Worm (Caenorhabditis elegans) whole organism, young adult: Measurements from ENCODE around the gene nhr-111.

ENCODE experiments used
- B0336.3 ChIP-seq: fragments of 200-800 bp; sonication (Bioruptor generic); IDR thresholded peaks from 2 replicates; pipeline ENCODE4 v1.3.6; 2022; ENCODE audit warnings: missing genetic modification characterization, missing compliant biosample characterization
- C06A6.2 ChIP-seq: fragments of 200-800 bp; sonication (Bioruptor generic); conservative IDR thresholded peaks from 2 replicates; pipeline ENCODE4 v1.3.6; 2022; ENCODE audit warnings: missing genetic modification characterization, missing compliant biosample characterization
- C17E4.6 ChIP-seq: fragments of 200-800 bp; sonication (Bioruptor generic); IDR thresholded peaks from 2 replicates; pipeline ENCODE4 v1.3.6; 2022; ENCODE audit warnings: missing genetic modification reagents, missing genetic modification characterization, missing compliant biosample characterization
- F23B12.7 ChIP-seq: sonication (generic microtip); optimal IDR thresholded peaks from 2 replicates; lab custom pipeline; 2017; ENCODE audit warnings: missing genetic modification characterization, mild to moderate bottlenecking, missing compliant biosample characterization, antibody characterized with exemption, moderate library complexity; ENCODE audit not compliant: insufficient read depth
- F33H1.4 ChIP-seq: fragments of 200-800 bp; sonication (Bioruptor generic); IDR thresholded peaks from 2 replicates; pipeline ENCODE4 v1.3.6; 2022; ENCODE audit warnings: missing genetic modification reagents, missing genetic modification characterization, missing compliant biosample characterization
- F57C9.4 ChIP-seq: sonication (generic microtip); optimal IDR thresholded peaks from 2 replicates; lab custom pipeline; 2017; ENCODE audit warnings: mild to moderate bottlenecking, missing genetic modification characterization, missing compliant biosample characterization
- T07F8.4 ChIP-seq: sonication (generic microtip); optimal IDR thresholded peaks from 2 replicates; lab custom pipeline; 2016; ENCODE audit warnings: mild to moderate bottlenecking, missing genetic modification characterization, moderate library complexity, missing compliant biosample characterization
- T26A5.8 ChIP-seq: sonication (generic microtip); optimal IDR thresholded peaks from 2 replicates; lab custom pipeline; 2016; ENCODE audit warnings: missing genetic modification characterization, missing compliant biosample characterization
- Y53F4B.3 ChIP-seq: fragments of 200-800 bp; sonication (Bioruptor generic); IDR thresholded peaks from 2 replicates; pipeline ENCODE4 v1.3.6; 2022; ENCODE audit warnings: missing genetic modification reagents, missing genetic modification characterization, missing compliant biosample characterization
- Y79H2A.3 ChIP-seq: fragments of 200-800 bp; sonication (Bioruptor generic); conservative IDR thresholded peaks from 2 replicates; pipeline ENCODE4 v1.3.6; 2022; ENCODE audit warnings: missing genetic modification reagents, missing genetic modification characterization, missing compliant biosample characterization
- ama-1 ChIP-seq, 3 experiments: fragments of 150-350 bp in 1 of 3; sonication (generic microtip) in 2 of 3; optimal IDR thresholded peaks; 2 replicates each; lab custom pipeline; 2014 to 2018; ENCODE audit warnings: missing biosample characterization in 2 of 3, missing genetic modification characterization in 2 of 3, missing genetic modification reagents in 2 of 3
- aptf-2 ChIP-seq: fragments of 200-800 bp; sonication (Bioruptor generic); conservative IDR thresholded peaks from 2 replicates; pipeline ENCODE4 v1.3.6; 2022; ENCODE audit warnings: missing genetic modification reagents, missing genetic modification characterization, missing compliant biosample characterization
- aptf-3 ChIP-seq: fragments of 200-800 bp; sonication (Bioruptor generic); IDR thresholded peaks from 2 replicates; pipeline ENCODE4 v1.3.6; 2022; ENCODE audit warnings: missing genetic modification characterization, missing compliant biosample characterization
- atf-7 ChIP-seq: sonication (generic microtip); optimal IDR thresholded peaks from 2 replicates; lab custom pipeline; 2017; ENCODE audit warnings: mild to moderate bottlenecking, missing genetic modification characterization, missing compliant biosample characterization
- attf-6 ChIP-seq: fragments of 200-800 bp; sonication (Bioruptor generic); IDR thresholded peaks from 2 replicates; pipeline ENCODE4 v1.3.6; 2022; ENCODE audit warnings: missing genetic modification reagents, missing genetic modification characterization, missing compliant biosample characterization
- ceh-40 ChIP-seq: fragments of 200-800 bp; sonication (Bioruptor generic); IDR thresholded peaks from 2 replicates; pipeline ENCODE4 v1.3.6; 2022; ENCODE audit warnings: missing genetic modification characterization, missing compliant biosample characterization
- ceh-79 ChIP-seq: sonication (generic microtip); optimal IDR thresholded peaks from 2 replicates; lab custom pipeline; 2017; ENCODE audit warnings: mild to moderate bottlenecking, missing genetic modification characterization, missing compliant biosample characterization
- ceh-91 ChIP-seq: fragments of 200-800 bp; sonication (Bioruptor generic); IDR thresholded peaks from 2 replicates; pipeline ENCODE4 v1.3.6; 2022; ENCODE audit warnings: missing genetic modification reagents, missing genetic modification characterization, missing compliant biosample characterization
- efl-1 ChIP-seq: fragments of 150-350 bp; optimal IDR thresholded peaks from 2 replicates; lab custom pipeline; 2014; ENCODE audit warnings: missing biosample characterization, missing genetic modification reagents, missing genetic modification characterization
- egl-18 ChIP-seq: fragments of 200-800 bp; sonication (Bioruptor generic); IDR thresholded peaks from 2 replicates; pipeline ENCODE4 v1.3.6; 2022; ENCODE audit warnings: missing genetic modification reagents, missing genetic modification characterization, missing compliant biosample characterization
- egl-44 ChIP-seq: fragments of 200-800 bp; sonication (Bioruptor generic); IDR thresholded peaks from 2 replicates; pipeline ENCODE4 v1.3.6; 2022; ENCODE audit warnings: missing genetic modification reagents, missing genetic modification characterization, missing compliant biosample characterization
- ekl-4 ChIP-seq: fragments of 200-800 bp; sonication (Bioruptor generic); IDR thresholded peaks from 2 replicates; pipeline ENCODE4 v1.3.6; 2022; ENCODE audit warnings: missing genetic modification reagents, missing genetic modification characterization, missing compliant biosample characterization
- fkh-3 ChIP-seq: sonication (generic microtip); optimal IDR thresholded peaks from 2 replicates; lab custom pipeline; 2016; ENCODE audit warnings: mild to moderate bottlenecking, missing genetic modification characterization, missing compliant biosample characterization
- gei-17 ChIP-seq: fragments of 200-800 bp; sonication (Bioruptor generic); optimal IDR thresholded peaks from 2 replicates; lab custom pipeline; 2018; ENCODE audit warnings: mild to moderate bottlenecking, missing genetic modification characterization, missing compliant biosample characterization
- him-1 ChIP-seq: sonication (generic microtip); optimal IDR thresholded peaks from 2 replicates; lab custom pipeline; 2016; ENCODE audit warnings: missing genotype, missing genetic modification reagents, missing genetic modification characterization, missing compliant biosample characterization
- hlh-26 ChIP-seq: fragments of 200-800 bp; sonication (Bioruptor generic); conservative IDR thresholded peaks from 2 replicates; pipeline ENCODE4 v1.3.6; 2022; ENCODE audit warnings: missing genetic modification reagents, missing genetic modification characterization, missing compliant biosample characterization
- hmg-1.2 ChIP-seq: fragments of 200-800 bp; sonication (Bioruptor generic); IDR thresholded peaks from 2 replicates; pipeline ENCODE4 v1.3.6; 2022; ENCODE audit warnings: missing genetic modification reagents, missing genetic modification characterization, missing compliant biosample characterization
- lag-1 ChIP-seq: fragments of 200-800 bp; sonication (Bioruptor generic); IDR thresholded peaks from 2 replicates; pipeline ENCODE4 v1.3.6; 2022; ENCODE audit warnings: missing genetic modification reagents, missing genetic modification characterization, missing compliant biosample characterization
- lin-35 ChIP-seq, 3 experiments: fragments of 150-350 bp in 2 of 3; sonication (generic microtip) in 1 of 3; optimal IDR thresholded peaks; 2 replicates each; lab custom pipeline; 2014 to 2018; ENCODE audit warnings: missing biosample characterization in 3 of 3, missing genetic modification characterization in 3 of 3, missing genetic modification reagents in 3 of 3
- lir-1 ChIP-seq: fragments of 200-800 bp; sonication (Bioruptor generic); conservative IDR thresholded peaks from 2 replicates; pipeline ENCODE4 v1.3.6; 2022; ENCODE audit warnings: missing genetic modification reagents, missing genetic modification characterization, missing compliant biosample characterization
- madf-10 ChIP-seq: sonication (generic microtip); optimal IDR thresholded peaks from 2 replicates; lab custom pipeline; 2016; ENCODE audit warnings: mild to moderate bottlenecking, missing genetic modification characterization, missing compliant biosample characterization
- madf-3 ChIP-seq: fragments of 200-800 bp; sonication (Bioruptor generic); IDR thresholded peaks from 2 replicates; pipeline ENCODE4 v1.3.6; 2022; ENCODE audit warnings: missing genetic modification reagents, missing genetic modification characterization, missing compliant biosample characterization
- mel-28 ChIP-seq: sonication (generic microtip); optimal IDR thresholded peaks from 2 replicates; lab custom pipeline; 2016; ENCODE audit warnings: borderline replicate concordance, mild to moderate bottlenecking, missing genetic modification characterization, missing compliant biosample characterization
- mes-4 ChIP-seq: sonication (generic microtip); optimal IDR thresholded peaks from 2 replicates; lab custom pipeline; 2016; ENCODE audit warnings: missing genotype, missing genetic modification characterization, missing compliant biosample characterization
- nhr-80 ChIP-seq: sonication (generic microtip); optimal IDR thresholded peaks from 2 replicates; lab custom pipeline; 2016; ENCODE audit warnings: missing genetic modification characterization, missing compliant biosample characterization
- pbrm-1 ChIP-seq: fragments of 200-800 bp; sonication (Bioruptor generic); IDR thresholded peaks from 2 replicates; pipeline ENCODE4 v1.3.6; 2022; ENCODE audit warnings: missing genetic modification reagents, missing genetic modification characterization, missing compliant biosample characterization
- pha-4 ChIP-seq: fragments of 150-350 bp; sonication (generic microtip); optimal IDR thresholded peaks from 2 replicates; lab custom pipeline; 2014; ENCODE audit warnings: missing biosample characterization, missing genetic modification reagents, missing genetic modification characterization
- snpc-1.1 ChIP-seq: sonication (generic microtip); optimal IDR thresholded peaks from 2 replicates; lab custom pipeline; 2017; ENCODE audit warnings: missing genetic modification characterization, mild to moderate bottlenecking, missing compliant biosample characterization, antibody characterized with exemption, moderate library complexity, missing genotype, missing genetic modification reagents; ENCODE audit not compliant: insufficient read depth
- tbx-9 ChIP-seq: sonication (generic microtip); optimal IDR thresholded peaks from 2 replicates; lab custom pipeline; 2016; ENCODE audit warnings: borderline replicate concordance, missing genetic modification characterization, inconsistent platforms, missing compliant biosample characterization
- tlf-1 ChIP-seq: fragments of 200-800 bp; sonication (Bioruptor generic); optimal IDR thresholded peaks from 2 replicates; lab custom pipeline; 2018; ENCODE audit warnings: mild to moderate bottlenecking, missing genetic modification characterization, missing compliant biosample characterization
- ztf-18 ChIP-seq: sonication (generic microtip); optimal IDR thresholded peaks from 2 replicates; lab custom pipeline; 2016; ENCODE audit warnings: missing genotype, mild to moderate bottlenecking, missing genetic modification characterization, missing compliant biosample characterization
- ztf-22 ChIP-seq: fragments of 200-800 bp; sonication (Bioruptor generic); optimal IDR thresholded peaks from 2 replicates; lab custom pipeline; 2018; ENCODE audit warnings: mild to moderate bottlenecking, missing genetic modification characterization, moderate library complexity, missing compliant biosample characterization

nhr-111 gene

DNA sequence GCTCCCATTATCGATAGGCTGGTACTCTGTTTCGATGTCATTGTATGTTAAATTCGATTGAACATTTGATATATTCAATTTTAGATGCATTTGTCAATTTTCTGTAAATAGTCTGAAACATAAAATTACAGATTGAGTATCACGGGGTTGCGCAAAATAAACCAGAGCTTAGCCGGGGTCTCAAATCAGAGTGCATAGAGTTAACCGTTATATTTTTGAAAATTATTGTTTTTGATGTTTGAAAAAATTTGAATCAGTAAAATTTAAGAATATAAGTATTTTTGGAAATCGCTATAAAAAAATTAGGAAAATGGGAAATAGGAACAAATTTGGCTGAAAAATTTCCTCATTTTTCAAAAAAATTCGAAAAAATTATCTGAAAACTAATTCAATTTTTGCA, 35.0 kb upstream of the nhr-111 start, which contains the start of gene F10A3.17:
Gene F10A3.17 (minus strand): TSS at position 101 of the 400 bp plus-strand sequence.
- no peak for TF ChIP-seq atf-7 (tag; lab: Kevin White, UChicago)
- no peak for TF ChIP-seq C06A6.2 (GFP tag; lab: Robert Waterston, UW)
- no peak for TF ChIP-seq ama-1 (optimal IDR thresholded peaks at IDR 0.05; lab: Kevin White, UChicago)
- no peak for TF ChIP-seq ama-1 (GFP tag; optimal IDR thresholded peaks at IDR 0.05; lab: Kevin White, UChicago)
- no peak for TF ChIP-seq B0336.3 (GFP tag; lab: Robert Waterston, UW)

DNA sequence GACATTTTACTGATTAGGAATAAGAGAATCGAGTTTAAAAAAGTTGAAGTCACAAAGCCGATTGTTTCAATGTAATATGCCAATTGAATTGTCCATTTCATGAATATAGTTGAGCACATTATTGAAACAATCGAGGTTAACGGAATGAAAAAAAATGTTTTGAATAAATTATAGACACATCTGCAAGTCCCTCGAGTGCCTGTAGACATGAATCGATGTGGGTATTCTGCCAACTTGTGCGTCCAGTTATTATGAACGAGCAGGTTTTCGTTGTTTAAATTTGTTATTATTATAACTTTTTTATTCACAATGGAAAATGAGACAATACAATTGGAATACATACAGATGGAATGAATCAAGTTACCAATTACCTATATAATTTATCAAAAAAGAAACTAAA, 33.8 kb upstream of the nhr-111 start, which contains the start of gene str-99:
Gene str-99 (minus strand): TSS at position 101 of the 400 bp plus-strand sequence.
- TF ChIP-seq Y79H2A.3 (GFP tag; lab: Robert Waterston, UW) (no peak), hmg-1.2 (no peak), him-1 (tag; lab: Kevin White, UChicago) (no peak), tbx-9 (tag; lab: Kevin White, UChicago) (no peak), ceh-40 (no peak), attf-6 (GFP tag; lab: Robert Waterston, UW) (no peak), gei-17 (GFP tag; lab: Kevin White, UChicago) (no peak), mel-28 (tag; lab: Kevin White, UChicago) (no peak), pha-4 (tag; lab: Kevin White, UChicago) (no peak), madf-10 (tag; lab: Kevin White, UChicago) (no peak), mes-4 (no peak), ztf-22 (GFP tag; lab: Kevin White, UChicago) (no peak), tlf-1 (GFP tag; lab: Kevin White, UChicago) (no peak), F57C9.4 (tag; lab: Kevin White, UChicago) (no peak), fkh-3 (tag; lab: Kevin White, UChicago) (no peak), C17E4.6 (no peak)
- TF ChIP-seq, all 124 proteins: peak for 0

DNA sequence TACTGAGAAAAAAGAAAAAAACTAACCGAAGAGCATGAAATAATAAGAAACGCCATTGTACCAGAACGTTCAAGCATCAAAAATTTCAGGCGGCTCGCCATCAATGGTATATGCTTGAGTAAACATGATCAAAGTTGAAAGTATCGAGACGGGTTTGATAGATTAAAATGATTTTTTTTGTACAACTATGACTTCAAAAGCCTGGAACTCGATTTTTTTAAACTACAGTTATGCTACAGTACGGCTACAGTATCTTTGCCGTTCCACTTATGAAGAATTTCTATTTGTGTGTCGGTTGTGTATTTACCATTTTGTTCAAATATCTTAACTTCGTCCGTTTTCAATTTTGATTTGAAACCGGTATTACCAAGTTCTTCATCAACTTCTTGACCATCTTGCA, 30.5 kb upstream of the nhr-111 start, which contains the start of gene str-97:
Gene str-97 (minus strand): TSS at position 101 of the 400 bp plus-strand sequence.
- no peak for TF ChIP-seq snpc-1.1 (tag; lab: Kevin White, UChicago)
- TF ChIP-seq ceh-91 (GFP tag; lab: Robert Waterston, UW): no peak
- TF ChIP-seq T07F8.4: no peak
- no peak for TF ChIP-seq egl-44 (GFP tag; lab: Robert Waterston, UW)
- TF ChIP-seq lin-35 (GFP tag; optimal IDR thresholded peaks at IDR 0.05; lab: Kevin White, UChicago): no peak
- no peak for TF ChIP-seq lag-1
- no peak for TF ChIP-seq hlh-26 (GFP tag; lab: Robert Waterston, UW)
- TF ChIP-seq madf-3 (GFP tag; lab: Robert Waterston, UW): no peak

DNA sequence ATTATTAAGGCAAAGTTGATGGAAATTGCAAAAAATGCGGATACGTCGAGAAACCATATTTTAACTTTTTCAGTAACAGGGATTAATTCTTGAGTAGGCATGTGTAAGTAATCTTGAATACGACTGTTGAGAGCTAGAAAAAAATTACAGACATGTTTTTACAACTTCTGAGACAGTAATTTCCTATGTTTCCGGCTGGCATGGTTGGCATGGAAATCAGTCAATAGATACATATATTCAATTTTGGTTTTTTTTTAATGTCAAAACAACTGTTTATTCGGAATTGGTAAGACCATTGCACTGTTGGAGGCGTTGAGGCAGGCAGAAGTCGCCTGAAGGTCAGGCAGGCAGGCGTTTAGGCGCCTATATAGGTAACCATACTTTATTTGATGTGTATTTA, 28.7 kb upstream of the nhr-111 start, which contains the start of gene str-254:
Gene str-254 (minus strand): TSS at position 101 of the 400 bp plus-strand sequence.
- TF ChIP-seq aptf-3 (no peak), T26A5.8 (tag; lab: Kevin White, UChicago) (no peak), aptf-2 (GFP tag; lab: Robert Waterston, UW) (no peak), F23B12.7 (tag; lab: Kevin White, UChicago) (no peak), fkh-3 (tag; lab: Kevin White, UChicago) (no peak), him-1 (tag; lab: Kevin White, UChicago) (no peak), efl-1 (GFP tag; lab: Kevin White, UChicago) (no peak), madf-10 (tag; lab: Kevin White, UChicago) (no peak), lir-1 (no peak), F33H1.4 (GFP tag; lab: Robert Waterston, UW) (no peak), pha-4 (tag; lab: Kevin White, UChicago) (no peak), Y53F4B.3 (GFP tag; lab: Robert Waterston, UW) (no peak), ceh-79 (no peak), pbrm-1 (GFP tag; lab: Robert Waterston, UW) (no peak), egl-18 (GFP tag; lab: Robert Waterston, UW) (no peak), ekl-4 (GFP tag; lab: Robert Waterston, UW) (no peak), ztf-18 (tag; lab: Kevin White, UChicago) (no peak), nhr-80 (tag; lab: Kevin White, UChicago) (no peak)
